Fruit fly (Drosophila melanogaster) whole organism, embryonic: ENCODE measurements around the gene ana1.

ENCODE experiments used
- Asciz ChIP-seq: fragments of 200-800 bp; sonication (Bioruptor generic); optimal IDR thresholded peaks from 2 replicates; lab custom pipeline; 2017; ENCODE audit warnings: missing biosample characterization, mild to moderate bottlenecking, missing genetic modification characterization, missing genetic modification reagents
- Atf6 ChIP-seq: fragments of 200-800 bp; sonication (Bioruptor generic); IDR thresholded peaks from 2 replicates; pipeline ENCODE4 v1.3.6; 2022; ENCODE audit warnings: missing biosample characterization, missing genetic modification characterization
- Awh ChIP-seq: fragments of 200-800 bp; sonication (Bioruptor generic); IDR thresholded peaks from 2 replicates; pipeline ENCODE4, ENCODE4 v1.3.6; 2022; ENCODE audit warnings: missing biosample characterization, missing genetic modification characterization
- Bgb ChIP-seq: fragments of 200-800 bp; sonication (Bioruptor generic); IDR thresholded peaks from 2 replicates; pipeline ENCODE4 v1.3.6; 2022; ENCODE audit warnings: missing biosample characterization, missing genetic modification characterization; ENCODE audit not compliant: partially characterized antibody
- CG10274 ChIP-seq: fragments of 200-800 bp; sonication (Bioruptor generic); optimal IDR thresholded peaks from 3 replicates; lab custom pipeline; 2017; ENCODE audit warnings: missing biosample characterization, mild to moderate bottlenecking, missing genetic modification characterization
- CG10321 ChIP-seq: fragments of 200-800 bp; sonication (Bioruptor generic); IDR thresholded peaks from 2 replicates; pipeline ENCODE4 v1.3.6; 2022; ENCODE audit warnings: missing biosample characterization, missing genetic modification characterization
- CG10431 ChIP-seq: fragments of 200-800 bp; sonication (Bioruptor generic); optimal IDR thresholded peaks from 3 replicates; lab custom pipeline; 2018; ENCODE audit warnings: missing biosample characterization, mild to moderate bottlenecking, missing genetic modification characterization
- CG13296 ChIP-seq: fragments of 200-800 bp; sonication (Bioruptor generic); optimal IDR thresholded peaks from 3 replicates; lab custom pipeline; 2018; ENCODE audit warnings: missing biosample characterization, mild to moderate bottlenecking, missing genetic modification characterization
- CG16863 ChIP-seq: fragments of 200-800 bp; sonication (Bioruptor generic); optimal IDR thresholded peaks from 3 replicates; lab custom pipeline; 2016; ENCODE audit warnings: missing biosample characterization, missing genetic modification characterization
- CG1832 ChIP-seq: fragments of 200-800 bp; sonication (Bioruptor generic); optimal IDR thresholded peaks from 2 replicates; lab custom pipeline; 2017; ENCODE audit warnings: missing biosample characterization, mild to moderate bottlenecking, missing genetic modification characterization, inconsistent platforms
- CG30020 ChIP-seq: fragments of 200-800 bp; optimal IDR thresholded peaks from 2 replicates; lab custom pipeline; 2019; ENCODE audit warnings: missing biosample characterization, mild to moderate bottlenecking, missing genetic modification characterization, moderate library complexity
- CG3163 ChIP-seq: fragments of 200-800 bp; sonication (Bioruptor generic); optimal IDR thresholded peaks from 3 replicates; lab custom pipeline; 2016; ENCODE audit warnings: missing biosample characterization, missing genetic modification characterization
- CG34376 ChIP-seq: fragments of 200-800 bp; sonication (Bioruptor generic); optimal IDR thresholded peaks from 2 replicates; lab custom pipeline; 2018; ENCODE audit warnings: missing biosample characterization, mild to moderate bottlenecking, missing genetic modification characterization
- CG4730 ChIP-seq: fragments of 200-800 bp; sonication (Bioruptor generic); IDR thresholded peaks from 2 replicates; pipeline ENCODE4 v1.3.6; 2022; ENCODE audit warnings: missing biosample characterization, missing genetic modification characterization
- CG4820 ChIP-seq: fragments of 200-800 bp; sonication (Bioruptor generic); optimal IDR thresholded peaks from 3 replicates; lab custom pipeline; 2016; ENCODE audit warnings: missing biosample characterization, missing genetic modification characterization
- CG6272 ChIP-seq: fragments of 200-800 bp; sonication (Bioruptor generic); IDR thresholded peaks from 2 replicates; pipeline ENCODE4 v1.3.6; 2022; ENCODE audit warnings: missing biosample characterization, missing genetic modification characterization
- CG6854 ChIP-seq: fragments of 200-800 bp; sonication (Bioruptor generic); optimal IDR thresholded peaks from 3 replicates; lab custom pipeline; 2017; ENCODE audit warnings: missing biosample characterization, mild to moderate bottlenecking, missing genetic modification characterization
- CG7357 ChIP-seq: fragments of 200-800 bp; sonication (Bioruptor generic); IDR thresholded peaks from 3 replicates; pipeline ENCODE4 v1.3.6; 2022; ENCODE audit warnings: missing biosample characterization, missing genetic modification characterization
- CG7987 ChIP-seq: fragments of 200-800 bp; sonication (Bioruptor generic); optimal IDR thresholded peaks from 2 replicates; lab custom pipeline; 2018; ENCODE audit warnings: missing biosample characterization, mild to moderate bottlenecking, missing genetic modification characterization, moderate library complexity
- Elba2 ChIP-seq: fragments of 200-800 bp; sonication (Bioruptor generic); optimal IDR thresholded peaks from 3 replicates; lab custom pipeline; 2016; ENCODE audit warnings: missing biosample characterization, missing genetic modification characterization
- Hand ChIP-seq: fragments of 200-800 bp; sonication (Bioruptor generic); optimal IDR thresholded peaks from 2 replicates; lab custom pipeline; 2017; ENCODE audit warnings: mild to moderate bottlenecking, missing biosample characterization, missing genetic modification reagents, missing genetic modification characterization
- Lhr ChIP-seq: fragments of 200-800 bp; sonication (Bioruptor generic); optimal IDR thresholded peaks from 3 replicates; lab custom pipeline; 2017; ENCODE audit warnings: mild to moderate bottlenecking, missing biosample characterization, missing genetic modification reagents, missing genetic modification characterization
- Lpt ChIP-seq: fragments of >200 bp; optimal IDR thresholded peaks from 2 replicates; lab custom pipeline; 2018; ENCODE audit warnings: missing biosample characterization, missing genetic modification characterization
- Mrtf ChIP-seq: fragments of 200-800 bp; sonication (Bioruptor generic); IDR thresholded peaks from 3 replicates; pipeline ENCODE4 v1.3.6; 2022; ENCODE audit warnings: missing biosample characterization, missing genetic modification characterization
- Myb ChIP-seq: fragments of 200-800 bp; sonication (Bioruptor generic); optimal IDR thresholded peaks from 2 replicates; lab custom pipeline; 2016; ENCODE audit warnings: missing biosample characterization, missing genetic modification characterization
- Nf-YB ChIP-seq: fragments of 200-800 bp; sonication (Bioruptor generic); optimal IDR thresholded peaks from 3 replicates; lab custom pipeline; 2019; ENCODE audit warnings: missing biosample characterization, mild to moderate bottlenecking, missing genetic modification characterization, moderate library complexity
- Oaz ChIP-seq: fragments of 200-800 bp; sonication (Bioruptor generic); IDR thresholded peaks from 2 replicates; pipeline ENCODE4 v1.3.6; 2022; ENCODE audit warnings: missing biosample characterization, missing genetic modification characterization
- Taf1 ChIP-seq: fragments of 200-800 bp; sonication (Bioruptor generic); IDR thresholded peaks from 2 replicates; pipeline ENCODE4 v1.3.6; 2022; ENCODE audit warnings: missing biosample characterization, missing genetic modification characterization
- Tbp ChIP-seq: fragments of >200 bp; optimal IDR thresholded peaks from 2 replicates; lab custom pipeline; 2018; ENCODE audit warnings: missing biosample characterization, missing genetic modification characterization
- Xrp1 ChIP-seq: fragments of 200-800 bp; sonication (Bioruptor generic); IDR thresholded peaks from 2 replicates; pipeline ENCODE4 v1.3.6; 2022; ENCODE audit warnings: missing biosample characterization, missing genetic modification characterization
- abd-A ChIP-seq: fragments of 200-800 bp; sonication (Bioruptor generic); optimal IDR thresholded peaks from 3 replicates; lab custom pipeline; 2019; ENCODE audit warnings: missing biosample characterization, mild to moderate bottlenecking, missing genetic modification characterization, moderate library complexity
- bsh ChIP-seq, 2 experiments: fragments of 200-800 bp; sonication (Bioruptor generic); optimal IDR thresholded peaks; 2 replicates each; lab custom pipeline; 2017 to 2018; ENCODE audit warnings: mild to moderate bottlenecking in 2 of 2, missing biosample characterization in 2 of 2, missing genetic modification characterization in 2 of 2, moderate library complexity in 1 of 2
- cato ChIP-seq: fragments of 200-800 bp; sonication (Bioruptor generic); optimal IDR thresholded peaks from 2 replicates; lab custom pipeline; 2016; ENCODE audit warnings: missing biosample characterization, missing genetic modification characterization, borderline replicate concordance
- corto ChIP-seq: fragments of 200-800 bp; sonication (Bioruptor generic); optimal IDR thresholded peaks from 2 replicates; lab custom pipeline; 2016; ENCODE audit warnings: missing biosample characterization, mild to moderate bottlenecking, missing genetic modification characterization, moderate library complexity
- crc ChIP-seq: fragments of 200-800 bp; sonication (Bioruptor generic); optimal IDR thresholded peaks from 2 replicates; lab custom pipeline; 2016; ENCODE audit warnings: missing biosample characterization, missing genetic modification characterization
- eyg ChIP-seq: fragments of 200-800 bp; sonication (Bioruptor generic); optimal IDR thresholded peaks from 3 replicates; lab custom pipeline; 2016; ENCODE audit warnings: missing biosample characterization, missing genetic modification characterization
- fu2 ChIP-seq: fragments of 200-800 bp; sonication (Bioruptor generic); optimal IDR thresholded peaks from 2 replicates; lab custom pipeline; 2016; ENCODE audit warnings: missing biosample characterization, missing genetic modification characterization
- ham ChIP-seq: fragments of 200-800 bp; sonication (Bioruptor generic); IDR thresholded peaks from 2 replicates; pipeline ENCODE4 v1.3.6; 2022; ENCODE audit warnings: missing biosample characterization, missing genetic modification characterization
- hb ChIP-seq: fragments of 200-800 bp; sonication (Bioruptor generic); IDR thresholded peaks from 3 replicates; pipeline ENCODE4 v1.3.6; 2022; ENCODE audit warnings: missing biosample characterization, missing genetic modification characterization; ENCODE audit not compliant: partially characterized antibody
- hth ChIP-seq: fragments of >200 bp; optimal IDR thresholded peaks from 2 replicates; lab custom pipeline; 2017; ENCODE audit warnings: inconsistent platforms
- knrl ChIP-seq: fragments of 200-800 bp; sonication (Bioruptor generic); IDR thresholded peaks from 3 replicates; pipeline ENCODE4 v1.3.6; 2022; ENCODE audit warnings: missing biosample characterization, missing genetic modification characterization; ENCODE audit not compliant: partially characterized antibody
- mam ChIP-seq: fragments of 200-800 bp; sonication (Bioruptor generic); optimal IDR thresholded peaks from 3 replicates; lab custom pipeline; 2016; ENCODE audit warnings: missing biosample characterization, missing genetic modification characterization
- org-1 ChIP-seq: fragments of 200-800 bp; sonication (Bioruptor generic); optimal IDR thresholded peaks from 2 replicates; lab custom pipeline; 2017; ENCODE audit warnings: missing biosample characterization, missing genetic modification characterization
- schlank ChIP-seq: fragments of 200-800 bp; sonication (Bioruptor generic); optimal IDR thresholded peaks from 2 replicates; lab custom pipeline; 2018; ENCODE audit warnings: missing biosample characterization, mild to moderate bottlenecking, missing genetic modification characterization
- sima ChIP-seq: fragments of 200-800 bp; sonication (Bioruptor generic); optimal IDR thresholded peaks from 2 replicates; lab custom pipeline; 2016; ENCODE audit warnings: missing biosample characterization, missing genetic modification characterization
- tio ChIP-seq: fragments of 200-800 bp; sonication (Bioruptor generic); optimal IDR thresholded peaks from 2 replicates; lab custom pipeline; 2017; ENCODE audit warnings: missing biosample characterization, missing genetic modification characterization, inconsistent platforms
- trem ChIP-seq: fragments of 200-800 bp; optimal IDR thresholded peaks from 3 replicates; lab custom pipeline; 2019; ENCODE audit warnings: missing biosample characterization, mild to moderate bottlenecking, missing genetic modification characterization, moderate library complexity
- tup ChIP-seq: fragments of 200-800 bp; sonication (Bioruptor generic); optimal IDR thresholded peaks from 2 replicates; lab custom pipeline; 2016; ENCODE audit warnings: missing biosample characterization, mild to moderate bottlenecking, missing genetic modification characterization, moderate library complexity
- twi ChIP-seq: fragments of 200-800 bp; optimal IDR thresholded peaks from 2 replicates; lab custom pipeline; 2019; ENCODE audit warnings: missing biosample characterization, mild to moderate bottlenecking, missing genetic modification characterization, moderate library complexity
- usp ChIP-seq: fragments of >200 bp; optimal IDR thresholded peaks from 2 replicates; lab custom pipeline; 2017; ENCODE audit warnings: missing biosample characterization, missing genetic modification characterization
- vnd ChIP-seq: fragments of 200-800 bp; sonication (Bioruptor generic); IDR thresholded peaks from 3 replicates; pipeline ENCODE4 v1.3.6; 2022; ENCODE audit warnings: missing biosample characterization, missing genetic modification characterization; ENCODE audit not compliant: partially characterized antibody
- zen2 ChIP-seq: fragments of 200-800 bp; sonication (Bioruptor generic); IDR thresholded peaks from 3 replicates; pipeline ENCODE4 v1.3.6; 2022; ENCODE audit warnings: missing biosample characterization, missing genetic modification characterization; ENCODE audit not compliant: partially characterized antibody

Gene ana1

DNA sequence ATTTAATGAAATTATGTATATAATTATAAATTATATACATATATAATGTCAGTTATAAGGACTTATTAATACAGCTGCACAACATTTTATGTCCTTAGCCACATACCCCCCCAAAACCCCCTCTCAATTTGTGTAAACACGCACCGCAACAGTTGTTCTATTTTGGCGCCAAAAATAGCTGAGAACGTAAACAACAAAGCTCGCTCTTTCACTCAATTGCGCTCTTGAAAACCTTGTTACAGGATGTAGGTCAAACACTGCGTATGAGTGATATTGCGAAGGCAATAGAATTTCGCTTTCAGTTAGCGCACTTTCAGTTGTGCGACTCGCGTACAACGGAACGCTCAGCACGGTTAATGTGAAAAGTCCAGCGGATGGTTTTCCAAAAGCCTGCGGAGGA lies 14.0 kb downstream of the ana1 start, which contains the start of gene Esyt2 (continued):
- TF ChIP-seq usp (GFP tag; lab: Kevin White, UChicago) (no peak), Elba2 (no peak), trem (tag; lab: Kevin White, UChicago) (no peak), CG30020 (no peak), sima (GFP tag; lab: Kevin White, UChicago) (no peak), corto (GFP tag; lab: Kevin White, UChicago) (no peak), ham (GFP tag; lab: Robert Waterston, UW) (no peak), Lpt (no peak), abd-A (tag; lab: Kevin White, UChicago) (peak; percentile 34), crc (GFP tag; lab: Kevin White, UChicago) (no peak), hth (lab: Kevin White, UChicago) (no peak), org-1 (GFP tag; lab: Kevin White, UChicago) (no peak), schlank (tag; lab: Kevin White, UChicago) (no peak), cato (GFP tag; lab: Kevin White, UChicago) (no peak), CG6272 (GFP tag; lab: Robert Waterston, UW) (no peak), Atf6 (GFP tag; lab: Robert Waterston, UW) (peak; percentile 38; the same call in 1 of the 2 replicates), CG7987 (peak; percentile 17), Oaz (GFP tag; lab: Robert Waterston, UW) (no peak), Tbp (GFP tag; lab: Kevin White, UChicago) (no peak), CG4820 (GFP tag; lab: Kevin White, UChicago) (no peak), Mrtf (GFP tag; lab: Robert Waterston, UW) (no peak), CG10431 (no peak), bsh (GFP tag; optimal IDR thresholded peaks at IDR 0.05; lab: Kevin White, UChicago) (peak in 1 of 2 experiments; percentile 13), tio (GFP tag; lab: Kevin White, UChicago) (peak; percentile 20), CG10321 (GFP tag; lab: Robert Waterston, UW) (no peak), zen2 (GFP tag; lab: Robert Waterston, UW) (no peak), CG34376 (GFP tag; lab: Kevin White, UChicago) (no peak), CG4730 (GFP tag; lab: Robert Waterston, UW) (no peak), mam (GFP tag; lab: Kevin White, UChicago) (peak; percentile 10), Asciz (GFP tag; lab: Kevin White, UChicago) (peak; percentile 4), twi (tag; lab: Kevin White, UChicago) (no peak), hb (GFP tag; lab: Robert Waterston, UW) (no peak), Nf-YB (GFP tag; lab: Kevin White, UChicago) (no peak), CG16863 (GFP tag; lab: Kevin White, UChicago) (no peak), fu2 (GFP tag; lab: Kevin White, UChicago) (no peak), CG3163 (GFP tag; lab: Kevin White, UChicago) (no peak), CG1832 (no peak), Lhr (GFP tag; lab: Kevin White, UChicago) (no peak), eyg (no peak), CG7357 (GFP tag; lab: Robert Waterston, UW) (no peak), Hand (GFP tag; lab: Kevin White, UChicago) (peak; percentile 8), Bgb (GFP tag; lab: Robert Waterston, UW) (peak; percentile 61), CG10274 (GFP tag; lab: Kevin White, UChicago) (no peak), CG13296 (peak; percentile 20), knrl (GFP tag; lab: Robert Waterston, UW) (no peak), Awh (GFP tag; lab: Robert Waterston, UW) (no peak), vnd (GFP tag; lab: Robert Waterston, UW) (no peak), Xrp1 (GFP tag; lab: Robert Waterston, UW) (peak; percentile 23; the same call in 1 of the 2 replicates), CG6854 (GFP tag; lab: Kevin White, UChicago) (peak; percentile 48), tup (GFP tag; lab: Kevin White, UChicago) (no peak), Taf1 (GFP tag; lab: Robert Waterston, UW) (no peak), Myb (no peak)
